Worm (Caenorhabditis elegans) whole organism, L1 larva: ENCODE data around the gene R08C7.12.

Experiments
- C04F5.9 ChIP-seq: sonication (generic microtip); optimal IDR thresholded peaks from 2 replicates; lab custom pipeline; 2016; ENCODE audit warnings: missing genetic modification characterization, missing compliant biosample characterization
- C16A3.4 ChIP-seq: fragments of 150-350 bp; optimal IDR thresholded peaks from 2 replicates; lab custom pipeline; 2014; ENCODE audit warnings: missing biosample characterization, missing genetic modification characterization
- C34B4.2 ChIP-seq: sonication (generic microtip); optimal IDR thresholded peaks from 2 replicates; lab custom pipeline; 2017; ENCODE audit warnings: mild to moderate bottlenecking, missing genetic modification characterization, missing compliant biosample characterization
- F16B12.6 ChIP-seq: fragments of 150-350 bp; optimal IDR thresholded peaks from 2 replicates; lab custom pipeline; 2014; ENCODE audit warnings: missing biosample characterization, missing genetic modification characterization
- ama-1 ChIP-seq: fragments of 150-350 bp; optimal IDR thresholded peaks from 2 replicates; lab custom pipeline; 2014
- ceh-8 ChIP-seq: fragments of 200-800 bp; sonication (Bioruptor generic); optimal IDR thresholded peaks from 2 replicates; lab custom pipeline; 2018; ENCODE audit warnings: mild to moderate bottlenecking, missing genetic modification characterization, moderate library complexity, missing compliant biosample characterization
- ceh-82 ChIP-seq, 3 experiments: fragments of 150-350 bp in 1 of 3; sonication (generic microtip) in 2 of 3; optimal IDR thresholded peaks; 2 replicates each; lab custom pipeline; 2014 to 2017; ENCODE audit warnings: missing biosample characterization in 3 of 3, missing genetic modification characterization in 3 of 3
- ceh-88 ChIP-seq: fragments of 200-800 bp; sonication (Bioruptor generic); IDR thresholded peaks from 2 replicates; pipeline ENCODE4 v1.3.6; 2022; ENCODE audit warnings: missing genetic modification characterization, missing compliant biosample characterization
- ceh-90 ChIP-seq: sonication (generic microtip); optimal IDR thresholded peaks from 2 replicates; lab custom pipeline; 2016; ENCODE audit warnings: missing genetic modification characterization, missing compliant biosample characterization
- ces-1 ChIP-seq: fragments of 150-350 bp; optimal IDR thresholded peaks from 2 replicates; lab custom pipeline; 2014; ENCODE audit warnings: missing biosample characterization, missing genetic modification reagents, missing genetic modification characterization
- dpl-1 ChIP-seq, 3 experiments: fragments of 150-350 bp in 2 of 3; sonication (generic microtip) in 1 of 3; optimal IDR thresholded peaks; 2 replicates each; lab custom pipeline; 2014 to 2017; ENCODE audit warnings: missing biosample characterization in 3 of 3, missing genetic modification characterization in 3 of 3, missing genetic modification reagents in 3 of 3
- efl-1 ChIP-seq, 4 experiments: fragments of 150-350 bp; optimal IDR thresholded peaks in 3 of 4; peaks in 1 of 4; 1 replicate in 1 of 4; 2 replicates in 3 of 4; lab custom pipeline; 2014; ENCODE audit warnings: missing biosample characterization in 2 of 4, missing genetic modification characterization in 2 of 4, missing genetic modification reagents in 2 of 4
- egl-13 ChIP-seq: sonication (generic microtip); optimal IDR thresholded peaks from 2 replicates; lab custom pipeline; 2016; ENCODE audit warnings: missing genotype, missing genetic modification reagents, missing genetic modification characterization, missing compliant biosample characterization
- egl-27 ChIP-seq, 2 experiments: fragments of 150-350 bp in 1 of 2; sonication (generic microtip); optimal IDR thresholded peaks; 3 replicates each; lab custom pipeline; 2017 to 2018; ENCODE audit warnings: missing biosample characterization in 2 of 2, missing genetic modification characterization in 2 of 2, missing genetic modification reagents in 2 of 2
- elt-2 ChIP-seq: sonication (generic microtip); optimal IDR thresholded peaks from 2 replicates; lab custom pipeline; 2016; ENCODE audit warnings: missing genetic modification characterization, mild to moderate bottlenecking, inconsistent platforms, missing compliant biosample characterization, missing genetic modification reagents
- elt-3 ChIP-seq, 6 experiments: fragments of 150-350 bp in 1 of 6; sonication (generic microtip); optimal IDR thresholded peaks; 2 replicates each; lab custom pipeline; 2017 to 2018; ENCODE audit warnings: missing biosample characterization in 6 of 6, missing genetic modification characterization in 6 of 6, inconsistent platforms in 1 of 6
- ets-5 ChIP-seq: fragments of 200-800 bp; sonication (Bioruptor generic); IDR thresholded peaks from 2 replicates; pipeline ENCODE4 v1.3.6; 2022; ENCODE audit warnings: missing genetic modification characterization, missing compliant biosample characterization
- fkh-10 ChIP-seq: sonication (generic microtip); optimal IDR thresholded peaks from 2 replicates; lab custom pipeline; 2017; ENCODE audit warnings: missing biosample characterization, missing genetic modification reagents, missing genetic modification characterization
- fkh-4 ChIP-seq: sonication (generic microtip); optimal IDR thresholded peaks from 2 replicates; lab custom pipeline; 2016; ENCODE audit warnings: missing compliant biosample characterization, missing genetic modification characterization, borderline replicate concordance
- fkh-8 ChIP-seq: sonication (generic microtip); optimal IDR thresholded peaks from 2 replicates; lab custom pipeline; 2016; ENCODE audit warnings: mild to moderate bottlenecking, missing genetic modification characterization, missing compliant biosample characterization
- hlh-17 ChIP-seq: fragments of 200-800 bp; sonication (Bioruptor generic); optimal IDR thresholded peaks from 2 replicates; lab custom pipeline; 2018; ENCODE audit warnings: missing genetic modification characterization, mild to moderate bottlenecking, missing compliant biosample characterization, moderate library complexity, borderline replicate concordance
- hlh-4 ChIP-seq: sonication (generic microtip); optimal IDR thresholded peaks from 2 replicates; lab custom pipeline; 2016; ENCODE audit warnings: mild to moderate bottlenecking, missing genetic modification characterization, missing compliant biosample characterization
- hpl-2 ChIP-seq: fragments of 150-350 bp; optimal IDR thresholded peaks from 2 replicates; lab custom pipeline; 2014; ENCODE audit warnings: missing biosample characterization, missing genetic modification reagents, missing genetic modification characterization
- irx-1 ChIP-seq: sonication (generic microtip); optimal IDR thresholded peaks from 2 replicates; lab custom pipeline; 2016; ENCODE audit warnings: missing genetic modification characterization, missing compliant biosample characterization
- lin-14 ChIP-seq: fragments of 200-800 bp; sonication (Bioruptor generic); optimal IDR thresholded peaks from 2 replicates; lab custom pipeline; 2018; ENCODE audit warnings: mild to moderate bottlenecking, missing genetic modification characterization, moderate library complexity, missing compliant biosample characterization
- lin-15B ChIP-seq: fragments of 150-350 bp; sonication (generic microtip); optimal IDR thresholded peaks from 3 replicates; lab custom pipeline; 2014; ENCODE audit warnings: missing biosample characterization, missing genetic modification characterization
- lin-35 ChIP-seq, 2 experiments: fragments of 150-350 bp; optimal IDR thresholded peaks; 2 replicates each; lab custom pipeline; 2014; ENCODE audit warnings: missing biosample characterization in 2 of 2, missing genetic modification characterization in 2 of 2, missing genetic modification reagents in 2 of 2
- lin-39 ChIP-seq: fragments of 150-350 bp; optimal IDR thresholded peaks from 2 replicates; lab custom pipeline; 2014; ENCODE audit warnings: missing biosample characterization, missing genetic modification reagents, missing genetic modification characterization
- lir-3 ChIP-seq: sonication (generic microtip); optimal IDR thresholded peaks from 2 replicates; lab custom pipeline; 2016; ENCODE audit warnings: mild to moderate bottlenecking, missing genetic modification characterization, moderate library complexity, missing compliant biosample characterization; ENCODE audit not compliant: poor library complexity
- lsy-2 ChIP-seq, 2 experiments: fragments of 150-350 bp; optimal IDR thresholded peaks; 2 replicates each; lab custom pipeline; 2014; ENCODE audit warnings: missing biosample characterization in 2 of 2, missing genetic modification characterization in 2 of 2
- mab-9 ChIP-seq: fragments of 200-800 bp; sonication (Bioruptor generic); IDR thresholded peaks from 2 replicates; pipeline ENCODE4 v1.3.6; 2022; ENCODE audit warnings: missing genetic modification reagents, missing genetic modification characterization, missing compliant biosample characterization
- mef-2 ChIP-seq: fragments of 150-350 bp; optimal IDR thresholded peaks from 2 replicates; lab custom pipeline; 2014; ENCODE audit warnings: missing biosample characterization, missing genetic modification characterization
- mep-1 ChIP-seq: fragments of 150-350 bp; optimal IDR thresholded peaks from 2 replicates; lab custom pipeline; 2014; ENCODE audit warnings: missing biosample characterization, missing genetic modification characterization
- nhr-11 ChIP-seq: fragments of 150-350 bp; optimal IDR thresholded peaks from 2 replicates; lab custom pipeline; 2014; ENCODE audit warnings: missing biosample characterization, missing genetic modification characterization
- nhr-28 ChIP-seq: fragments of 150-350 bp; optimal IDR thresholded peaks from 2 replicates; lab custom pipeline; 2014; ENCODE audit warnings: missing biosample characterization, missing genetic modification characterization
- nhr-47 ChIP-seq: sonication (generic microtip); optimal IDR thresholded peaks from 2 replicates; lab custom pipeline; 2016; ENCODE audit warnings: mild to moderate bottlenecking, missing genetic modification characterization, moderate library complexity, missing compliant biosample characterization
- nhr-71 ChIP-seq: sonication (generic microtip); optimal IDR thresholded peaks from 2 replicates; lab custom pipeline; 2016; ENCODE audit warnings: mild to moderate bottlenecking, missing genetic modification characterization, moderate library complexity, missing compliant biosample characterization
- nhr-76 ChIP-seq: sonication (generic microtip); optimal IDR thresholded peaks from 2 replicates; lab custom pipeline; 2017; ENCODE audit warnings: missing biosample characterization, missing genetic modification characterization
- nhr-85 ChIP-seq: sonication (generic microtip); peaks from one replicate; lab custom pipeline; 2016; ENCODE audit warnings: missing genetic modification characterization, inconsistent platforms, missing compliant biosample characterization
- nhr-90 ChIP-seq: sonication (generic microtip); optimal IDR thresholded peaks from 2 replicates; lab custom pipeline; 2016; ENCODE audit warnings: mild to moderate bottlenecking, missing genetic modification characterization, missing compliant biosample characterization; ENCODE audit not compliant: poor library complexity
- pax-3 ChIP-seq: fragments of 200-800 bp; sonication (Bioruptor generic); optimal IDR thresholded peaks from 2 replicates; lab custom pipeline; 2018; ENCODE audit warnings: mild to moderate bottlenecking, missing genetic modification characterization, moderate library complexity, missing compliant biosample characterization
- rnt-1 ChIP-seq: sonication (generic microtip); optimal IDR thresholded peaks from 2 replicates; lab custom pipeline; 2016; ENCODE audit warnings: mild to moderate bottlenecking, missing genetic modification characterization, moderate library complexity, missing compliant biosample characterization
- sox-4 ChIP-seq: sonication (generic microtip); optimal IDR thresholded peaks from 2 replicates; lab custom pipeline; 2016; ENCODE audit warnings: missing genetic modification characterization, missing compliant biosample characterization
- sptf-1 ChIP-seq: fragments of 150-350 bp; optimal IDR thresholded peaks from 2 replicates; lab custom pipeline; 2014; ENCODE audit warnings: missing biosample characterization, missing genetic modification characterization
- tbx-2 ChIP-seq: sonication (generic microtip); optimal IDR thresholded peaks from 2 replicates; lab custom pipeline; 2016; ENCODE audit warnings: missing genetic modification characterization, missing compliant biosample characterization
- tlp-1 ChIP-seq: fragments of 150-350 bp; optimal IDR thresholded peaks from 2 replicates; lab custom pipeline; 2014; ENCODE audit warnings: missing biosample characterization, missing genetic modification characterization
- unc-30 ChIP-seq: sonication (generic microtip); optimal IDR thresholded peaks from 2 replicates; lab custom pipeline; 2017; ENCODE audit warnings: missing biosample characterization, missing genetic modification characterization
- zag-1 ChIP-seq: fragments of 150-350 bp; optimal IDR thresholded peaks from 2 replicates; lab custom pipeline; 2014; ENCODE audit warnings: missing biosample characterization, missing genetic modification characterization
- ztf-11 ChIP-seq, 2 experiments: sonication (generic microtip); optimal IDR thresholded peaks; 2 replicates each; lab custom pipeline; 2016 to 2017; ENCODE audit warnings: missing genetic modification characterization in 2 of 2, missing biosample characterization in 1 of 2, missing compliant biosample characterization in 1 of 2
- ztf-4 ChIP-seq: fragments of 150-350 bp; optimal IDR thresholded peaks from 2 replicates; lab custom pipeline; 2014; ENCODE audit warnings: missing biosample characterization, missing genetic modification characterization

Gene R08C7.12

ce11 chrIV:4403870-4404269 is 45.7 kb upstream of the R08C7.12 start:
- no peak for TF ChIP-seq elt-3 (tag; optimal IDR thresholded peaks at IDR 0.05; lab: Kevin White, UChicago)
- TF ChIP-seq mep-1 (tag; lab: Kevin White, UChicago), result peak; percentile 2
- TF ChIP-seq fkh-8 (tag; lab: Kevin White, UChicago), result no peak
- no peak for TF ChIP-seq nhr-90 (tag; lab: Kevin White, UChicago)
- TF ChIP-seq rnt-1 (tag; lab: Kevin White, UChicago), result peak; percentile 24
- TF ChIP-seq C16A3.4 (tag; lab: Kevin White, UChicago), result no peak
- TF ChIP-seq lin-14 (GFP tag; lab: Kevin White, UChicago), result peak; percentile 73
- no peak for TF ChIP-seq ztf-4 (tag; lab: Kevin White, UChicago)
- TF ChIP-seq hlh-4 (tag; lab: Kevin White, UChicago), result no peak
- no peak for TF ChIP-seq dpl-1 (GFP tag; optimal IDR thresholded peaks at IDR 0.05; lab: Kevin White, UChicago)
- TF ChIP-seq pax-3, result no peak
- TF ChIP-seq zag-1 (tag; lab: Kevin White, UChicago), result no peak
- no peak for TF ChIP-seq ztf-11 (tag; optimal IDR thresholded peaks at IDR 0.05; lab: Kevin White, UChicago)
- no peak for TF ChIP-seq ets-5
- TF ChIP-seq lsy-2 (tag; optimal IDR thresholded peaks at IDR 0.05; lab: Kevin White, UChicago), result peak in 1 of 2 experiments; percentile 22
- no peak for TF ChIP-seq F16B12.6
- TF ChIP-seq irx-1 (tag; lab: Kevin White, UChicago), result no peak
- TF ChIP-seq egl-13 (tag; lab: Kevin White, UChicago), result no peak
- TF ChIP-seq tbx-2 (tag; lab: Kevin White, UChicago), result peak; percentile 2
- TF ChIP-seq mab-9 (GFP tag; lab: Robert Waterston, UW), result no peak
- no peak for TF ChIP-seq nhr-85 (tag; lab: Kevin White, UChicago)
- no peak for TF ChIP-seq efl-1 (optimal IDR thresholded peaks at IDR 0.05; lab: Kevin White, UChicago)
- TF ChIP-seq efl-1 (GFP tag; optimal IDR thresholded peaks at IDR 0.05 in 1 of 2; lab: Kevin White, UChicago), result peak in 1 of 2 experiments; percentile 84
- no peak for TF ChIP-seq fkh-4 (tag; lab: Kevin White, UChicago)
- peak; percentile 14 for TF ChIP-seq nhr-47 (tag; lab: Kevin White, UChicago)
- TF ChIP-seq lir-3 (tag; lab: Kevin White, UChicago), result no peak
- no peak for TF ChIP-seq sox-4

ce11 chrIV:4405126-4405525 is 44.4 kb upstream of the R08C7.12 start, which contains the start of gene Y24D9A.7:
Gene Y24D9A.7 (minus strand): TSS chrIV:4405171.
- TF ChIP-seq nhr-71 (tag; lab: Kevin White, UChicago), result peak; percentile 61
- no peak for TF ChIP-seq ets-5
- TF ChIP-seq egl-27 (tag; optimal IDR thresholded peaks at IDR 0.05; lab: Kevin White, UChicago), result no peak
- TF ChIP-seq sptf-1 (tag; lab: Kevin White, UChicago), result no peak
- no peak for TF ChIP-seq C34B4.2 (tag; lab: Kevin White, UChicago)
- TF ChIP-seq unc-30 (tag; lab: Kevin White, UChicago), result no peak
- TF ChIP-seq lin-35 (GFP tag; optimal IDR thresholded peaks at IDR 0.05; lab: Kevin White, UChicago), result peak in 1 of 2 experiments; percentile 43
- no peak for TF ChIP-seq tbx-2 (tag; lab: Kevin White, UChicago)
- TF ChIP-seq ztf-11 (tag; optimal IDR thresholded peaks at IDR 0.05; lab: Kevin White, UChicago), result no peak
- TF ChIP-seq fkh-10 (GFP tag; lab: Kevin White, UChicago), result no peak
- TF ChIP-seq tlp-1 (tag; lab: Kevin White, UChicago), result no peak
- no peak for TF ChIP-seq nhr-11 (tag; lab: Kevin White, UChicago)
- peak; percentile 8 for TF ChIP-seq rnt-1 (tag; lab: Kevin White, UChicago)
- TF ChIP-seq lin-39 (tag; lab: Kevin White, UChicago), result no peak
- TF ChIP-seq ama-1 (lab: Kevin White, UChicago), result no peak
- TF ChIP-seq ceh-90 (tag; lab: Kevin White, UChicago), result no peak
- peak in 1 of 2 experiments; percentile 3 for TF ChIP-seq lsy-2 (tag; optimal IDR thresholded peaks at IDR 0.05; lab: Kevin White, UChicago)
- TF ChIP-seq hpl-2, result no peak
- no peak for TF ChIP-seq ceh-8 (GFP tag; lab: Kevin White, UChicago)
- no peak for TF ChIP-seq nhr-47 (tag; lab: Kevin White, UChicago)
- TF ChIP-seq ces-1 (GFP tag; lab: Kevin White, UChicago), result no peak
- TF ChIP-seq mef-2, result no peak
- TF ChIP-seq ceh-88, result no peak
- TF ChIP-seq elt-2 (tag; lab: Kevin White, UChicago), result no peak
- no peak for TF ChIP-seq nhr-28
- TF ChIP-seq C16A3.4 (tag; lab: Kevin White, UChicago), result no peak
- TF ChIP-seq ceh-82 (tag; optimal IDR thresholded peaks at IDR 0.05; lab: Kevin White, UChicago), result no peak
- no peak for TF ChIP-seq lin-15B
- no peak for TF ChIP-seq hlh-17 (GFP tag; lab: Kevin White, UChicago)
- no peak for TF ChIP-seq sox-4
- no peak for TF ChIP-seq irx-1 (tag; lab: Kevin White, UChicago)
- TF ChIP-seq C04F5.9 (tag; lab: Kevin White, UChicago), result no peak
- TF ChIP-seq nhr-76 (tag; lab: Kevin White, UChicago), result no peak
- TF ChIP-seq nhr-90 (tag; lab: Kevin White, UChicago), result no peak
